Worm (Caenorhabditis elegans): ENCODE data around the gene sru-36.

- TF ChIP-seq Y22D7AL.16 (tag; optimal IDR thresholded peaks at IDR 0.05) = no peak
- no peak for TF ChIP-seq pqm-1 (tag; optimal IDR thresholded peaks at IDR 0.05)
- no peak for TF ChIP-seq fkh-6 (tag; optimal IDR thresholded peaks at IDR 0.05)
- TF ChIP-seq elt-4 (tag; optimal IDR thresholded peaks at IDR 0.05) = no peak
These were observed 44.9 kb upstream of the sru-36 start, which contains the start of gene F46B6.9 for ce11 chrV:9796562-9796961.

All from whole organism, late embryonic.